Fruit fly (Drosophila melanogaster) whole organism, wandering third instar larva: ENCODE measurements around the gene COX5BL.

Experiments
- CG9705 ChIP-seq: fragments of 200-800 bp; sonication (Bioruptor generic); optimal IDR thresholded peaks from 2 replicates; lab custom pipeline; 2018; ENCODE audit warnings: missing biosample characterization, mild to moderate bottlenecking, missing genetic modification characterization
- GATAd ChIP-seq: sonication (Bioruptor generic); optimal IDR thresholded peaks from 2 replicates; lab custom pipeline; 2016; ENCODE audit warnings: missing biosample characterization, missing genetic modification characterization
- Mio ChIP-seq: sonication (Bioruptor generic); optimal IDR thresholded peaks from 2 replicates; lab custom pipeline; 2016; ENCODE audit warnings: missing biosample characterization, missing genetic modification characterization
- N ChIP-seq: fragments of >200 bp; optimal IDR thresholded peaks from 2 replicates; lab custom pipeline; 2018; ENCODE audit warnings: missing biosample characterization, missing external identifiers, missing genetic modification characterization
- OdsH ChIP-seq: fragments of 200-800 bp; sonication (Bioruptor generic); optimal IDR thresholded peaks from 2 replicates; lab custom pipeline; 2016; ENCODE audit warnings: missing biosample characterization, mild to moderate bottlenecking, missing genetic modification characterization
- Rel ChIP-seq, 2 experiments: fragments of 200-800 bp; sonication (Bioruptor generic) in 1 of 2; optimal IDR thresholded peaks; 2 replicates in 1 of 2; 3 replicates in 1 of 2; lab custom pipeline; 2016 to 2019; ENCODE audit warnings: mild to moderate bottlenecking in 2 of 2, missing biosample characterization in 2 of 2, missing genetic modification characterization in 2 of 2, moderate library complexity in 1 of 2
- Sp1 ChIP-seq: fragments of 200-800 bp; sonication (Bioruptor generic); optimal IDR thresholded peaks from 3 replicates; lab custom pipeline; 2019; ENCODE audit warnings: missing biosample characterization, mild to moderate bottlenecking, missing genetic modification characterization, moderate library complexity
- fru ChIP-seq: fragments of 200-800 bp; sonication (Bioruptor generic); optimal IDR thresholded peaks from 3 replicates; lab custom pipeline; 2016; ENCODE audit warnings: missing biosample characterization, mild to moderate bottlenecking, missing genetic modification characterization
- lola ChIP-seq: fragments of >200 bp; optimal IDR thresholded peaks from 2 replicates; lab custom pipeline; 2017; ENCODE audit warnings: missing biosample characterization, missing genetic modification characterization
- rgr ChIP-seq: fragments of 200-800 bp; sonication (Bioruptor generic); optimal IDR thresholded peaks from 3 replicates; lab custom pipeline; 2016; ENCODE audit warnings: missing biosample characterization, mild to moderate bottlenecking, missing genetic modification characterization
- sage ChIP-seq: fragments of 200-800 bp; sonication (Bioruptor generic); optimal IDR thresholded peaks from 2 replicates; lab custom pipeline; 2016; ENCODE audit warnings: missing biosample characterization, mild to moderate bottlenecking, missing genetic modification characterization
- usp ChIP-seq: fragments of >200 bp; optimal IDR thresholded peaks from 2 replicates; lab custom pipeline; 2017; ENCODE audit warnings: missing biosample characterization, missing genetic modification characterization

DNA sequence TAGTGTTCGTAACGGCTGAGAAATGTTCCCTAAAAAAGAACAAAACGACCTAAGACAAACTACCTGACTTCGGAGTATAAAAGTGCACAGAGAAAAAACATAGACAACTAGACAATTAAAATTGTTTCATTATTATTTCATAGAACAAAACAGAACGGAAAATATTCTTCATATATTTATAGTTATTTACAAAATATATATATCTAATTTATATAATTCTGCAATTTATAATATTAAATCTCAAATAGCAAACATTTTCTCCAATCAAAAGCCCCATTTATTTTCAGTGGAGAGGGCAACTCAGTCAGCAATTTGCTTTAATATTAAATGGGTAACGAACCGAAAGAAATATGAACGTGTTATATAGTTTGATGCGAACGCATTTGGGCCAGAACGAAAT is 35.8 kb downstream of the COX5BL start:
- TF ChIP-seq Sp1 (GFP tag; lab: Kevin White, UChicago) = no peak
- no peak for TF ChIP-seq OdsH (GFP tag; lab: Kevin White, UChicago)
- TF ChIP-seq fru = no peak
- TF ChIP-seq rgr (GFP tag; lab: Kevin White, UChicago) = no peak
- no peak for TF ChIP-seq Mio (GFP tag; lab: Kevin White, UChicago)
- TF ChIP-seq CG9705 = no peak
- no peak for TF ChIP-seq lola (GFP tag; lab: Kevin White, UChicago)
- no peak for TF ChIP-seq Rel (GFP tag; optimal IDR thresholded peaks at IDR 0.05; lab: Kevin White, UChicago)
- TF ChIP-seq Rel (tag; optimal IDR thresholded peaks at IDR 0.05; lab: Kevin White, UChicago) = no peak
- no peak for TF ChIP-seq GATAd (GFP tag; lab: Kevin White, UChicago)
- no peak for TF ChIP-seq sage (GFP tag; lab: Kevin White, UChicago)
- TF ChIP-seq N (GFP tag; lab: Kevin White, UChicago) = no peak
- TF ChIP-seq usp (GFP tag; lab: Kevin White, UChicago) = no peak
